ENCODE assay signal across 1 worm cellular context in the genomic region with DNA sequence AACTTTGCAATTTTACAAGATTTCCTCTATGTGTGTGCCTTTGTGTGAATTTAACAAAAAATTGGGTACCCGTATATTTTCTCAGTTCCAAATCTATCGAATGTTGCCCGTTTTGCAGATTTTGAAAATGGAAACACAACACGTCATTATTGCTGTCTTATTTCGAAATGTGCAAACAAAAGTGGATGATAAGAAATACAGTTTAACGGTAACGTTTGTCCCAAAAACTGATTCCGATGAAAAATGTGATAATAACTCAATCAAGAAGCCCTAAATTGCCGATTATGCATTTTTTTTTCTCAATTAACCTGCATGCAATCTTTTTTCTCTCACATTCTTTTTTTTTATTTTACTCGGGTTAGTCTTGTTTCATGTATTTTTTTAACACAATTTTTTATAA.
TF ChIP-seq lines count a peak whose summit lies in the region.

No protein-coding gene starts in this region.

TF ChIP-seq in whole organism, L4 larva, 104 proteins besides CTCF, POLR2A, EP300 and RAD21 (continued from another document):
- no peak for TF ChIP-seq pha-4 (GFP tag; IDR thresholded peaks at IDR 0.05; lab: Robert Waterston, UW)
- no peak for TF ChIP-seq pha-4 (tag; optimal IDR thresholded peaks at IDR 0.05; lab: Kevin White, UChicago)
- TF ChIP-seq dpl-1 (GFP tag; optimal IDR thresholded peaks at IDR 0.05; lab: Kevin White, UChicago): no peak
- no peak for TF ChIP-seq lsy-2 (tag; optimal IDR thresholded peaks at IDR 0.05; lab: Kevin White, UChicago)
- TF ChIP-seq hlh-11 (tag; optimal IDR thresholded peaks at IDR 0.05; lab: Kevin White, UChicago): peak; percentile 22
- no peak for TF ChIP-seq vab-7 (GFP tag; IDR thresholded peaks at IDR 0.05; lab: Robert Waterston, UW)
